Fruit fly (Drosophila melanogaster) whole organism, larva: ENCODE measurements around the gene EndoGI.

Experiments
- noc ChIP-seq: fragments of 200-800 bp; sonication (Bioruptor generic); optimal IDR thresholded peaks from 3 replicates; lab custom pipeline; 2019; ENCODE audit warnings: missing biosample characterization, mild to moderate bottlenecking, missing genetic modification characterization, moderate library complexity

EndoGI gene

dm6 chr2L:16284306-16285299 is 27.1 kb downstream of the EndoGI start:
- TF ChIP-seq noc: peak; percentile 72

DNA sequence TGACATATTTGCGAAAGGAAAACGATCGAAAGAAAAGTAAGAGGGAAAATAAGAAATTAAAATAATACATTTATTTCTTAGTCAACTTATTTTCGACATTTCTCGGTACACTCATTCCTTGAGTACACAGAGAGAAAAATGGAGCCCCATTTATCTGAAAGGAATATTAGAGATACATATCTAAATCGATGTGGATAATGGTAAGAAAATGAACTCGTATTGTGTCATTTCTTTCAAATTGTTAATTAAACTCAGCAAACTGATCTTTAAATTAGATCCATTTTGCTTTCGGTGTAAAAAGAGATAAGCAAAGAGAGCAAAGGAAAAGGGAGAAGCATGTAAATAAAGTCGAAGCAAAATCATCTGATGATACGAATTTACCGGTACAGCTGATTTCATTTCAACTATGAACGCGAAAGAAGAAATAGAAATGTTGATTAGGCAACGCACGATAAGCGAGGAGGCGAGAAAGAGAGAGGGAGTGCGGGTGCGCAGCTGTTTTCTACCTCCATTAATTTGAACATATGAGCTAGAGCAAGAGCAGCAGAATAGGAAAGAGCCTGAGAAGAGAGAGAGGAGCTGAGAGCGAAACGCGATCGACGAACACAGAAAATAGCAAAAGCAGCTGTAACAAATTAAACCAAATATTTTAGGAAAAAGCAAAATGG is 28.3 kb downstream of the EndoGI start:
- TF ChIP-seq noc: peak; percentile 83

- peak; percentile 83 for TF ChIP-seq noc
Observed at dm6 chr2L:16286360-16287005, 29.0 kb downstream of the EndoGI start.

DNA sequence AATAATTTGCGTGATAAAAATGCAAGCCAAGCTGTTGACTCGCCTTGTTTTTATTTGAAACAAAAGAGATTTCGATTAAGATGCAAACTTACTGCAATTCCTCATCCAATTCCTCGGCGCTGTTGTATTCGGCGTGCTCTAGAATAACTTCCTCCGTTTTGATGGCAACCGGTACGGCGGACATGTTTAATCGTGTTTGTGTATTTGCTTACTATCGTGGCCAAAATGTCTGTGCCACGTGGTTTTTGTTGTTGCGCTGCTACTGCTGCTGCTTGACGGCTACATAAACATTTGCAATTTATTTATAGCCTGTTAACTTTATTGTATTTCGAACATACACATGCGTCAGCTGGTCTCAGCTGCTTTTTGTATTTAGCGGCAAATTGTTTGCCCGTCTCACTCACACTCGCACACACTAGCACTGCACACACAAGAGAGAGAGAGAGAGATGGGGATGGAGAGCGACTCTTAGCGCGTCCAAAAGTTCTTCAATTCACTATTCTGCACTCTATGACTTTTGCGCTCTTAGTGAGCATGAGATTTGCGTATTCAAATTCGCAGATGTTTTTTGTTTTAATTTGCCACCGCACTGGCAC is 29.6 kb downstream of the EndoGI start:
- no peak for TF ChIP-seq noc

DNA sequence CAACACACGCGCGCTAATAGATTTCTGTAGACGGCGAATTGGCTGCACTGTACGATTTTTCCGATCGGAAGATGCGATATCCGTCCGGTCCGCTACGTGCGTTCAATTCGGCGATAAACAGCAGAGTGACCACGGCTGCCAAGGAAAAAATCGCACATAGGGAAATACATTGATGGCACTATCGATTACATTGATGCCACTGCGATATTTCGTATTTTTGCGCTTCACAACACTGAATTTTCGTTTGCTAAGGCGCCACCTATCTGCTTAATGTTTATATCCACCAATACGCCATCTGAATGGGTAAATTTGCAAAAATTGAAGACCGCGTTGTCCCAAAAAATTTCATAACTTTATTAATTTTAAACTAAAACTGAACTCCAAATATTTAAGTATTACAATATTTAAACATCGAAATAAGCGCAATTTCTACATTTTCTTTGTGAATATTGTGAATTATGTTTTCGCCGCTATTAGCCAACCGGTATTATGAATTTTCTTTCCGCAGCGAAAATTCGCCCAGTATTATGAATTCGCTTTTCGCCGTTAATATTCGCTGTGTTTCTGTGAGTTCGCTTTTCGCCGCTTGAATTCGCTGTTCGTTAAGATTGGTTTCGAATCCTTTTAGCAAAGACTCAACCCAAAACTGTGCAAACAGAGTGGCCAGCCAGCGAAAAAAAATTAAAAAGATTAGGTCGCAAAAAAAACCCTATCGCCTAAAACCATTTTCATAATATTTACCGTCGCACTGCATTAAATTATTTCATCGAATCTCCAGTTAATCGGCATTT is 30.3 kb downstream of the EndoGI start, which contains the start of the genes crp and pkaap:
TSS of gene crp (minus strand) at position 129 of the 791 bp plus-strand sequence.
TSS of gene pkaap (plus strand) at position 689 of the 791 bp plus-strand sequence.
- no peak for TF ChIP-seq noc

- TF ChIP-seq noc: no peak
Observed at dm6 chr2L:16288393-16288731, 30.9 kb downstream of the EndoGI start.

DNA sequence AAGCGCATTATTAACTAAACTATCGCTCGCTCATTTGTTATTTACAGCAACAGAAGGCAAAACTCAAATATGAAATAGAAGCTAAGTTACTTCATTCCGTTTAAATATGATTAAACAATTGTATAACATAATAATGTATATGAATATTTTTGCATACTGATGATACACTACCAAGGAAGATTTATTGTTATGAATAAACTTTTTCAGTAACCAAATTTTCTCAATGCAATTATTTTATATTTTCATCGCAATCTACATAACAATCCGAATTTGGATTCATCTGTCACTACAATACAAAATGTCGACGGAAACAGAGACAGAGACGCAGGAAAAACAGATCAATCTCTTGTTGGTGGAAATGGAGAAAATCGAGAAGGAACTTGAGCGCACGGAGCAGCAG is 33.5 kb downstream of the EndoGI start, which contains the start of gene CG17329:
TSS of gene CG17329 (plus strand) at position 301 of the 400 bp plus-strand sequence.
- no peak for TF ChIP-seq noc

dm6 chr2L:16292975-16293501 is 35.5 kb downstream of the EndoGI start, which contains the start of gene CG13258:
TSS of gene CG13258 (minus strand) at chr2L:16293025.
- TF ChIP-seq noc: no peak

DNA sequence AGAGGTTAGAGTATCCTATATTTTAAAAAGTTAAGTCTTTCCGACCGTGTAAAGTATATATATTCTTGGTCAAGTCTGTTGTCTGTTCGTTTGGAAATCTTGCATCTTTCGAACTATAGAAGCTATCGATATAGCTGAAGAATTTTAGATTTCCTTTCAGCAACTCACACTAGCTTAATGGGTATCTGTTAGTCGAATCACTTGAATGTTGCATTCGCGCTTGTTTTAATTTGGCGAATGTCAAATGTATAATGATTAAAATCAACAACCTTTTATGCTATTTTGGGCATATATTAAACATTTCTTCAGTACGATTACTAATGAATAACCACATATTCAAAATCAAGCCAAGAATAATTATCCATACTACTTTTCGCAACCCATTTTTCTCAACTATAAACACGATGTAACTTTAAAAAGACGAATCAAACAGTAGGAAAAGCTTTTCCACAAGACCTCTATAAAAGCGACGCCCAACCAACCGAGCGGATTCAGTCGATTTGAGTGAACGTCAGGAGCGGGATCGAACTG is 36.3 kb downstream of the EndoGI start, which contains the start of gene Cyp303a1:
TSS of gene Cyp303a1 (plus strand) at position 481 of the 531 bp plus-strand sequence.
- no peak for TF ChIP-seq noc

- no peak for TF ChIP-seq noc
Observed at dm6 chr2L:16299466-16300311, 42.2 kb downstream of the EndoGI start, which contains the start of the genes heix and CG17328. TSS of gene heix (minus strand) at chr2L:16299858. TSS of gene CG17328 (plus strand) at chr2L:16299943.

DNA sequence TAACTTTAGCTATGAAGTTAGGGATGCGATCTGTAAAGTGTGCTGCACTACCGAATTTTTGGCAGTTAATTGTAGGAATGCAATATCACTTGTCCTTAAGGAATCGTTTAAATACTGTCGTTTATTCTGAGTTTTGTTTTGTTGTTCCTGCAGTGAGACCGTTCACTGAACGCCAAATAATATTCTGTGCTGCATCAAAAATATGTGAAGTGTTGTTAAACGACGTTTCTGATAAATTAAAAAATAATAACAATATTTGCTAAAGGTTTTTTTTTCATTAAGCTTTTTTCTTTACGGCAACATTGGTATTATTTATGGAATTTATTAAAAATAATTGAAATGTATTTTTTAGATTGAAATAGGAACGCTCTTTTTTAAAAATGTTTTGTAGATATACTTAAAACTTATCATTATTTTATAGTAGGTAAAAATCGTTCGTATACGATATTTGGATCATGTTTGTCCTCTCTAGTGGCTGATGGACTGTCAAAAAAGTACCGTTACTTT is 45.3 kb downstream of the EndoGI start, which contains the start of gene GMF:
TSS of gene GMF (minus strand) at position 182 of the 507 bp plus-strand sequence.
- peak; percentile 44 for TF ChIP-seq noc

dm6 chr2L:16307026-16307703 is 49.7 kb downstream of the EndoGI start, which contains the start of the genes CG5861 and Syx5:
TSS of gene CG5861 (minus strand) at chr2L:16307298.
TSS of gene Syx5 (plus strand) at chr2L:16307346.
- peak; percentile 74 for TF ChIP-seq noc
